Worm (Caenorhabditis elegans) whole organism, early embryonic: ENCODE results near the gene dao-3.

Experiments used
- F13C5.2 ChIP-seq: sonication (generic microtip); optimal IDR thresholded peaks from 2 replicates; lab custom pipeline; 2017; ENCODE audit warnings: mild to moderate bottlenecking, missing genetic modification characterization, inconsistent platforms, missing compliant biosample characterization
- aly-1 ChIP-seq: sonication (generic microtip); optimal IDR thresholded peaks from 2 replicates; lab custom pipeline; 2016; ENCODE audit warnings: missing genetic modification characterization, missing compliant biosample characterization
- ama-1 ChIP-seq: fragments of 150-350 bp; optimal IDR thresholded peaks from 2 replicates; lab custom pipeline; 2014
- ceh-13 ChIP-seq: fragments of 200-800 bp; sonication (Bioruptor generic); optimal IDR thresholded peaks from 2 replicates; lab custom pipeline; 2018; ENCODE audit warnings: mild to moderate bottlenecking, missing genetic modification characterization, missing compliant biosample characterization
- ceh-36 ChIP-seq: sonication (generic microtip); optimal IDR thresholded peaks from 2 replicates; lab custom pipeline; 2016; ENCODE audit warnings: missing genetic modification characterization, inconsistent platforms, missing compliant biosample characterization
- ets-7 ChIP-seq: sonication (generic microtip); optimal IDR thresholded peaks from 2 replicates; lab custom pipeline; 2016; ENCODE audit warnings: missing genotype, missing genetic modification characterization, missing compliant biosample characterization
- flt-1 ChIP-seq: fragments of 200-800 bp; sonication (Bioruptor generic); IDR thresholded peaks from 2 replicates; pipeline ENCODE4 v1.3.6; 2022; ENCODE audit warnings: missing genetic modification characterization, missing compliant biosample characterization
- hmg-4 ChIP-seq: fragments of 200-800 bp; sonication (Bioruptor generic); optimal IDR thresholded peaks from 2 replicates; lab custom pipeline; 2018; ENCODE audit warnings: mild to moderate bottlenecking, missing genetic modification characterization, missing compliant biosample characterization
- hnd-1 ChIP-seq: sonication (generic microtip); optimal IDR thresholded peaks from 2 replicates; lab custom pipeline; 2016; ENCODE audit warnings: missing genetic modification characterization, missing compliant biosample characterization
- pes-1 ChIP-seq: fragments of 200-800 bp; sonication (Bioruptor generic); IDR thresholded peaks from 2 replicates; pipeline ENCODE4 v1.3.6; 2022; ENCODE audit warnings: missing genetic modification reagents, missing genetic modification characterization, missing compliant biosample characterization
- scrt-1 ChIP-seq: fragments of 200-800 bp; sonication (Bioruptor generic); IDR thresholded peaks from 2 replicates; pipeline ENCODE4 v1.3.6; 2022; ENCODE audit warnings: missing genetic modification characterization, missing compliant biosample characterization
- sea-1 ChIP-seq: fragments of 200-800 bp; sonication (Bioruptor generic); conservative IDR thresholded peaks from 2 replicates; pipeline ENCODE4 v1.3.6; 2022; ENCODE audit warnings: missing genetic modification characterization, missing compliant biosample characterization
- tbx-11 ChIP-seq: fragments of 200-800 bp; sonication (Bioruptor generic); IDR thresholded peaks from 2 replicates; pipeline ENCODE4 v1.3.6; 2022; ENCODE audit warnings: missing genetic modification characterization, missing compliant biosample characterization
- tbx-37 ChIP-seq: fragments of 200-800 bp; sonication (Bioruptor generic); conservative IDR thresholded peaks from 2 replicates; pipeline ENCODE4 v1.3.6; 2022; ENCODE audit warnings: missing genetic modification reagents, missing genetic modification characterization, missing compliant biosample characterization

DNA sequence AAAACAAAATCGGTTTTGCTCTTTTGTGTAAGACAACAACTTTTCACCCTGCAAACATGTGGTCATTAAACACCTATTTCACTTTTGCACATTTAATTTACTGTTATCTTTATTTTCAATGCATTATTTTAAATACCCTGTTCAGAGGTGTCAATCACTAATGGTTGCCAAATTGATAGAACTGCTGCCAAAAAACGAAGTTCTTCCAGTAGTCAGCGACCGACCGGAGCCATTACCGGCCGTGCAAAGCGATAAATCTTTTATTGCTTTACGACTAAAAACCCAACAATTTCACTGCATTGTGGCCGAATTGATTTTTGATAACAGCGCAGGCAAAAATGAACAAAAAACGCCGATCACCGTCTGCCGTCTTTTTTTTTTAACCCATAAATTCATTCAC, 11.8 kb downstream of the dao-3 start:
- TF ChIP-seq ama-1, result no peak
- no peak for TF ChIP-seq sea-1 (GFP tag; lab: Robert Waterston, UW)
- no peak for TF ChIP-seq ceh-36 (tag; lab: Kevin White, UChicago)
- no peak for TF ChIP-seq flt-1
- TF ChIP-seq aly-1 (tag; lab: Kevin White, UChicago), result no peak
- TF ChIP-seq hnd-1 (tag; lab: Kevin White, UChicago), result no peak
- TF ChIP-seq ets-7, result no peak
- TF ChIP-seq hmg-4 (GFP tag; lab: Kevin White, UChicago), result no peak
- no peak for TF ChIP-seq tbx-11
- TF ChIP-seq ceh-13, result no peak
- TF ChIP-seq tbx-37 (GFP tag; lab: Robert Waterston, UW), result no peak
- TF ChIP-seq F13C5.2, result no peak
- TF ChIP-seq scrt-1 (GFP tag; lab: Robert Waterston, UW), result no peak
- no peak for TF ChIP-seq pes-1
